Fruit fly (Drosophila melanogaster) whole organism, pupa: ENCODE measurements around the gene Cpr78Cb.

ENCODE experiments used
- CG10348 ChIP-seq: fragments of 200-800 bp; sonication (Bioruptor generic); IDR thresholded peaks from 2 replicates; pipeline ENCODE4 v1.3.6; 2022; ENCODE audit warnings: missing biosample characterization, missing genetic modification characterization
- CG14655 ChIP-seq: fragments of 200-800 bp; sonication (Bioruptor generic); optimal IDR thresholded peaks from 3 replicates; lab custom pipeline; 2017; ENCODE audit warnings: mild to moderate bottlenecking, missing biosample characterization, missing genetic modification reagents, missing genetic modification characterization
- CG15710 ChIP-seq: fragments of 200-800 bp; sonication (Bioruptor generic); optimal IDR thresholded peaks from 2 replicates; lab custom pipeline; 2018; ENCODE audit warnings: missing biosample characterization, mild to moderate bottlenecking, missing genetic modification characterization, moderate library complexity
- CG17806 ChIP-seq: fragments of 200-800 bp; sonication (Bioruptor generic); optimal IDR thresholded peaks from 2 replicates; lab custom pipeline; 2018; ENCODE audit warnings: missing biosample characterization, mild to moderate bottlenecking, missing genetic modification characterization, moderate library complexity
- CG4496 ChIP-seq: fragments of 200-800 bp; sonication (Bioruptor generic); IDR thresholded peaks from 3 replicates; pipeline ENCODE4 v1.3.6; 2022; ENCODE audit warnings: missing biosample characterization, missing genetic modification characterization
- CG8301 ChIP-seq: fragments of 200-800 bp; sonication (Bioruptor generic); optimal IDR thresholded peaks from 2 replicates; lab custom pipeline; 2018; ENCODE audit warnings: missing biosample characterization, mild to moderate bottlenecking, missing genetic modification characterization
- CG9948 ChIP-seq: fragments of 200-800 bp; sonication (Bioruptor generic); optimal IDR thresholded peaks from 2 replicates; lab custom pipeline; 2018; ENCODE audit warnings: missing biosample characterization, mild to moderate bottlenecking, missing genetic modification characterization, moderate library complexity
- EcR ChIP-seq: fragments of 200-800 bp; sonication (Bioruptor generic); optimal IDR thresholded peaks from 3 replicates; lab custom pipeline; 2019; ENCODE audit warnings: missing biosample characterization, missing genetic modification characterization, mild to moderate bottlenecking, moderate library complexity, missing genetic modification reagents
- Pif1B ChIP-seq: fragments of 200-800 bp; sonication (Bioruptor generic); optimal IDR thresholded peaks from 3 replicates; lab custom pipeline; 2016; ENCODE audit warnings: missing biosample characterization, missing genetic modification characterization
- Snoo ChIP-seq: fragments of 200-800 bp; sonication (Bioruptor generic); optimal IDR thresholded peaks from 3 replicates; lab custom pipeline; 2017; ENCODE audit warnings: missing biosample characterization, mild to moderate bottlenecking, missing genetic modification characterization, inconsistent platforms
- gl ChIP-seq: fragments of 200-800 bp; sonication (Bioruptor generic); optimal IDR thresholded peaks from 2 replicates; lab custom pipeline; 2018; ENCODE audit warnings: missing biosample characterization, mild to moderate bottlenecking, missing genetic modification characterization

DNA sequence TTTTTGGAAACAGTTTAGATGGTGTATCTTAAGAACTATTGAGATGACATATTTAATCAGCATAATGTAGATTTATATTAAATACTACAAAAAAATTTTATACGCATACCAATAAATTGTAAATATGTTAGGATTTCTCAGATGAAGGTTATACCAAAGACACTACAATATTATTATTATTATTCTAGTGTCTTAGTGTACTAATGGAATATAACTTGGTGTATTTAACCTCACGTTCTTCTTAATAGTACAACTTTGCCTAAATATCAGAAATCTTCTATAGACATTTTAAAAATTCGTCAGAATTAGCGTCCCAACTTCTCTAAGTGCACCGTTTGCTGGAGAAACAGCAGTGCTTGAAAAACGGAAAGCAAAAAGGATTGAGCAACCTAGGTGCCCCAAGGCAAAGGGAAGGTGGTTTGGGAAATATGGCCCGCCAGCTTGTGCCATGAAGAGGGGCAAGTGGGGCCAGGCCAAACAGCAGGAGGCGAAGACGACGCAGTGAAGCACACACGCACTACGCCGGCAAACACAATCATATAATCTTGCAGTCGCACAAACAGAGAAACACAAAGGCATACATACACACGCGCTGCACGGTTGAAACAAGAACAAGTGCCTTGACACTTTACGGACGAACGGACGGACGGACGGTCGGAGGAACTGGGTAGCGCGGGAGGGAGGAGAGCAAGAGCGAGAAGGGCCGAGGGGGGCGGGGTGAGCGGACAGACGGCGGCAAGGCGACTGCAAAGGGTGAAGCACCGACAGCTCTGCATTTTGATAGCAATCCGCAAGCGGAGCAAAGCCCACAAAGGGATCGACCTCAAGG is 41.1 kb upstream of the Cpr78Cb start:
- TF ChIP-seq CG4496 = peak; percentile 6; the same call in 1 of the 3 replicates
- TF ChIP-seq CG10348 (GFP tag; lab: Robert Waterston, UW) = no peak
- peak; percentile 66 for TF ChIP-seq CG15710 (tag; lab: Kevin White, UChicago)
- TF ChIP-seq gl (tag; lab: Kevin White, UChicago) = no peak
- peak; percentile 99 for TF ChIP-seq EcR (GFP tag; lab: Kevin White, UChicago)
- TF ChIP-seq CG9948 = peak; percentile 91
- TF ChIP-seq CG14655 (GFP tag; lab: Kevin White, UChicago) = peak; percentile 71
- peak; percentile 50 for TF ChIP-seq CG8301
- TF ChIP-seq Snoo (tag; lab: Kevin White, UChicago) = no peak
- TF ChIP-seq Pif1B = peak; percentile 43
- peak; percentile 88 for TF ChIP-seq CG17806 (tag; lab: Kevin White, UChicago)
